Fruit fly (Drosophila melanogaster): ENCODE measurements around the gene CG11369.

Gene CG11369

DNA sequence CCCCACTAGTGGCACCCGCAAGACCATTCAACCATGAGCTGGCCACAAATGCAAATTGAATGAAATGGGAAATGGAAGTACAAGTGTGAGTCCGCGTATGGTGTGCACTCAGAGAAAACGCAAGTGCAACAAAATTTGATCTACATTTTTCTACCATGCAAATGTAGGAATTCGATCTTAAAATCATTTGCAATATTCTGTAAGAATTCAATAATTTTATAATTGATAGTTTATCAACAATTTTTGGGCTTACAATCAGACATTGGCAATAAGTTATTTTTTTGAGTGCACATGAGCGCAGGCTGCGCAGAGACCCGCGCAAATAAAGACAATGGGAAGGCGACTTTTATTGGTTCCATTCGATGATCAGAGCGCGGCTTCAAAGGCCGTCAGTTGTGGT, 2.9 kb upstream of the CG11369 start (continued):
- TF ChIP-seq Eip74EF (GFP tag; optimal IDR thresholded peaks at IDR 0.05) (no peak), CrebB (tag; optimal IDR thresholded peaks at IDR 0.05) (no peak), CG8388 (GFP tag; optimal IDR thresholded peaks at IDR 0.05) (peak; percentile 40), cato (GFP tag; optimal IDR thresholded peaks at IDR 0.05; ENCODE audit: borderline replicate concordance) (no peak), vnd (GFP tag; IDR thresholded peaks at IDR 0.05; ENCODE audit: partially characterized antibody) (no peak), CG8765 (GFP tag; IDR thresholded peaks at IDR 0.05) (peak; percentile 24; the same call in 1 of the 2 replicates), wdn (GFP tag; IDR thresholded peaks at IDR 0.05) (no peak), NFAT (GFP tag; IDR thresholded peaks at IDR 0.05) (no peak), unpg (GFP tag; optimal IDR thresholded peaks at IDR 0.05) (peak; percentile 57), org-1 (GFP tag; optimal IDR thresholded peaks at IDR 0.05) (peak; percentile 26), Atf3 (GFP tag; optimal IDR thresholded peaks at IDR 0.05) (no peak), HHEX (GFP tag; optimal IDR thresholded peaks at IDR 0.05) (no peak), CG12659 (GFP tag; optimal IDR thresholded peaks at IDR 0.05) (no peak), br (optimal IDR thresholded peaks at IDR 0.05) (no peak), p53 (GFP tag; optimal IDR thresholded peaks at IDR 0.05) (no peak), otp (GFP tag; IDR thresholded peaks at IDR 0.05) (0 out of 3 replicates have a peak, but pooled peaks have one; percentile 47), CG4424 (GFP tag; optimal IDR thresholded peaks at IDR 0.05) (peak; percentile 54), eyg (GFP tag; optimal IDR thresholded peaks at IDR 0.05) (no peak), CG18476 (GFP tag; optimal IDR thresholded peaks at IDR 0.05) (peak; percentile 13), Hr78 (GFP tag; optimal IDR thresholded peaks at IDR 0.05) (no peak), CG5245 (GFP tag; optimal IDR thresholded peaks at IDR 0.05) (peak; percentile 7), CG13287 (GFP tag; IDR thresholded peaks at IDR 0.05; ENCODE audit: partially characterized antibody) (no peak), CG3847 (GFP tag; IDR thresholded peaks at IDR 0.05) (no peak), CG4707 (GFP tag; optimal IDR thresholded peaks at IDR 0.05) (no peak), jigr1 (GFP tag; IDR thresholded peaks at IDR 0.05) (no peak), ro (GFP tag; IDR thresholded peaks at IDR 0.05) (no peak), nerfin-1 (tag; optimal IDR thresholded peaks at IDR 0.05) (no peak), CG42726 (GFP tag; IDR thresholded peaks at IDR 0.05; ENCODE audit: partially characterized antibody) (no peak), Optix (GFP tag; IDR thresholded peaks at IDR 0.05) (no peak), Atf-2 (GFP tag; optimal IDR thresholded peaks at IDR 0.05) (no peak), CG8281 (tag; optimal IDR thresholded peaks at IDR 0.05) (no peak), run (tag; optimal IDR thresholded peaks at IDR 0.05) (no peak), CG17829 (tag; optimal IDR thresholded peaks at IDR 0.05) (peak; percentile 52), CG17186 (GFP tag; optimal IDR thresholded peaks at IDR 0.05) (no peak), Ptx1 (GFP tag; IDR thresholded peaks at IDR 0.05) (no peak), BtbVII (GFP tag; optimal IDR thresholded peaks at IDR 0.05) (no peak), CG4730 (GFP tag; IDR thresholded peaks at IDR 0.05) (no peak), CG18599 (GFP tag; optimal IDR thresholded peaks at IDR 0.05) (peak; percentile 13), abd-A (tag; optimal IDR thresholded peaks at IDR 0.05) (no peak), CG8478 (optimal IDR thresholded peaks at IDR 0.05) (no peak), CG30431 (GFP tag; optimal IDR thresholded peaks at IDR 0.05) (peak; percentile 10), ato (GFP tag; IDR thresholded peaks at IDR 0.05; ENCODE audit: partially characterized antibody) (no peak), BEAF-32 (GFP tag; optimal IDR thresholded peaks at IDR 0.05) (no peak), CG4360 (GFP tag; IDR thresholded peaks at IDR 0.05) (no peak), nau (GFP tag; optimal IDR thresholded peaks at IDR 0.05) (no peak), chn (GFP tag; optimal IDR thresholded peaks at IDR 0.05) (no peak), CG8924 (tag; optimal IDR thresholded peaks at IDR 0.05) (peak; percentile 33), tna (GFP tag; IDR thresholded peaks at IDR 0.05; ENCODE audit: partially characterized antibody) (no peak), Gsc (GFP tag; IDR thresholded peaks at IDR 0.05) (no peak), B-H1 (GFP tag; IDR thresholded peaks at IDR 0.05) (no peak), grn (GFP tag; optimal IDR thresholded peaks at IDR 0.05) (no peak)
